Worm (Caenorhabditis elegans): ENCODE results near the gene ZK622.1.

DNA sequence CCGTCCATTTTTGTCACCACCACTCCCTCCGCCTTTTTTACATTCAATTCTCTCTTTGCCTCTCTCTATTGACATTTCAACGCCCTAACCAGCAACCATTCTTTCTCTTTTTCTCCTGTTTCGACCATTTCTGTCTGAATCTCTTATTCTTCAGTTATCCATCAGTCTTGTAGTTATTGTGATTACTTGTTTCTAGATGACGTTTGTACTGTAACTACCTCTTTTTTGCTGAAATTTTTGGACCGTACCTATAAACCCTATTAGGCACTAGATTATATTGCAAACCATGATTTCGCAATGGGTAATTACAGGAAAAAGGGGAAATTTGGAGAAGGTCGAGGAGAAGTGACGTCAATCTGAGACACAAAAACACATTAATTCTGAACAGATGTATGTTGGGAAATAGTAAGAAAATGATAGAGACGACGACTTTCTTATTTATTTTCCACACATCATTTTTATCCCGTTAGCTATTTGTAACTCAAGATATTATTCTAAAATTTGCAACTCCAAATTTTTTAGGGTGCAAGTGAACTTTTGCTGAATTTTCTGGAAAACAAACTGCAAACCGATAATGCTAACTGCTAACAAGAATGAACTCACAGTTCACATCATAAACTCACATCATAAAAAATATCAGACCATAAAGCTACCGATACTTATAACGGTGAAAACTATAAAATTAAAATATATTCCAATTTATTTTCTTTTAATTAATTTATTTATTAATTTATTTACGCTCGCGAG is 26.8 kb downstream of the ZK622.1 start:
- TF ChIP-seq zfh-2 (GFP tag; conservative IDR thresholded peaks at IDR 0.05) (no peak), dox-1 (GFP tag; IDR thresholded peaks at IDR 0.05) (no peak; the same call in 1 of the 2 replicates), pha-4 (tag; optimal IDR thresholded peaks at IDR 0.05) (peak; percentile 69), nfya-1 (tag; optimal IDR thresholded peaks at IDR 0.05; ENCODE audit: borderline replicate concordance, insufficient read depth) (no peak), die-1 (tag; optimal IDR thresholded peaks at IDR 0.05) (no peak), him-1 (tag; optimal IDR thresholded peaks at IDR 0.05) (no peak), ztf-18 (tag; optimal IDR thresholded peaks at IDR 0.05) (no peak), Y53F4B.3 (GFP tag; IDR thresholded peaks at IDR 0.05) (no peak), mxl-1 (tag; optimal IDR thresholded peaks at IDR 0.05) (no peak), ama-1 (optimal IDR thresholded peaks at IDR 0.05) (no peak), ama-1 (GFP tag; optimal IDR thresholded peaks at IDR 0.05) (no peak), ekl-4 (GFP tag; IDR thresholded peaks at IDR 0.05) (no peak), F23B12.7 (tag; optimal IDR thresholded peaks at IDR 0.05; ENCODE audit: insufficient read depth) (no peak), let-607 (tag; optimal IDR thresholded peaks at IDR 0.05) (no peak)
